Fruit fly (Drosophila melanogaster): ENCODE measurements around the gene Use1.

dm6 chr3L:9135792-9136191 lies 1.2 kb downstream of the Use1 start:
- TF ChIP-seq Hr96 (GFP tag; optimal IDR thresholded peaks at IDR 0.05) (no peak), kay (GFP tag; ENCODE audit: borderline replicate concordance) (peak; percentile 83), toe (GFP tag; optimal IDR thresholded peaks at IDR 0.05) (no peak), CG33017 (tag; optimal IDR thresholded peaks at IDR 0.05) (no peak), CG5204 (GFP tag; optimal IDR thresholded peaks at IDR 0.05) (no peak), tj (GFP tag; optimal IDR thresholded peaks at IDR 0.05) (no peak), CG12768 (GFP tag; optimal IDR thresholded peaks at IDR 0.05) (no peak), CG1620 (GFP tag; optimal IDR thresholded peaks at IDR 0.05) (no peak)
